Worm (Caenorhabditis elegans): ENCODE measurements around the gene zip-6.
"Not testable (repeated sequence)": the region's sequence is repeated elsewhere in the genome, so short reads cannot be mapped to it uniquely, and the experiment has no call there.

zip-6 gene

DNA sequence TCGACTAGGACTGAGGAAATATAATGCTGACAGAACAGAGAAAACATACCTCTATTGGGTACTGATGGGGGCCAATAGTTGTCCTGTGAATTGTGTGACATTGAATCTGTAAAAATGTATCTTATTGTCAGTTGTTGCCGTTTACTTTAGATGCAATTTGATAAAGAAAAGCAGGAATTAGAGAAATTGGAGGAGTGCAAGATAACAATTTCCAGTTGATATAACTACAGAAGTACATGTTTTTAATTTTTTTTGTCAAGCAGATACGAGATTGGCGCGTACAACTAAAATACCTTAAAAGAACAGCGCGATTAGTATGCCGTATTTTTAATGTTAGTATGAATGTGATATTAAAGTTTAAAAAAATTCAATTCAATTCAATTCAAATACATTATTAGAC lies at the start of gene zip-6:
TSS of gene zip-6 (minus strand) at position 101 of the 400 bp plus-strand sequence.
- no peak for TF ChIP-seq nfya-1 (tag; optimal IDR thresholded peaks at IDR 0.05; ENCODE audit: insufficient read depth)
- no peak for TF ChIP-seq fkh-10 (GFP tag; optimal IDR thresholded peaks at IDR 0.05)
- TF ChIP-seq mdl-1 (tag; optimal IDR thresholded peaks at IDR 0.05), result no peak
- TF ChIP-seq unc-39 (tag; optimal IDR thresholded peaks at IDR 0.05), result no peak
- TF ChIP-seq tbx-2 (tag; optimal IDR thresholded peaks at IDR 0.05), result no peak
- no peak for TF ChIP-seq eor-1 (tag; optimal IDR thresholded peaks at IDR 0.05)
- TF ChIP-seq ama-1 (optimal IDR thresholded peaks at IDR 0.05), result no peak
- TF ChIP-seq nhr-237 (tag; optimal IDR thresholded peaks at IDR 0.05), result no peak
- TF ChIP-seq nhr-12 (tag; optimal IDR thresholded peaks at IDR 0.05), result no peak
- TF ChIP-seq ceh-28 (tag; optimal IDR thresholded peaks at IDR 0.05), result no peak
- TF ChIP-seq nhr-43 (tag; optimal IDR thresholded peaks at IDR 0.05; ENCODE audit: poor library complexity, severe bottlenecking), result no peak
- no peak for TF ChIP-seq skn-1 (tag; optimal IDR thresholded peaks at IDR 0.05)
- no peak for TF ChIP-seq lin-39 (tag; optimal IDR thresholded peaks at IDR 0.05)
- no peak for TF ChIP-seq mml-1 (tag; optimal IDR thresholded peaks at IDR 0.05)
- no peak for TF ChIP-seq nhr-11 (tag; optimal IDR thresholded peaks at IDR 0.05)

DNA sequence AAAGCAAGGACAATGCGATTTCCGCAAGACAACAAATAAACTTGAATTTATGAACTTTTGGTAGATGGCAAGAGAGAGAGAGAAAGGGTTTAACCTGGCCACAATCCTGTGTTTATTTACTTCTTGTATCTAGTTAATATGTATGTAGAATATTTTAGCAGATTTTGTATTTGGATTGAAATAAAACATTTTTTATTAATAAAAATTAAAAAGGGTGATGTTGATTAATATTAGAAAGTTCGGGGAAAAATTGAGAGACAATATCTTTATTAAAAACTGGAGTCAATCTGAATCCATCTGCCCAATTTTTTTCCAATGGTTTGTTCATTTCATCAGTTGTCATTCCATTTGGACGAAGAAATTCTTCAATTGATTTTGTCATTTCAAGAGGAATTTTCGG lies 48.2 kb upstream of the zip-6 start, which contains the start of gene col-127:
TSS of gene col-127 (minus strand) at position 101 of the 400 bp plus-strand sequence.
- no peak for TF ChIP-seq fkh-2 (tag; optimal IDR thresholded peaks at IDR 0.05)
- TF ChIP-seq skn-1 (tag; optimal IDR thresholded peaks at IDR 0.05), result no peak
- no peak for TF ChIP-seq tbx-2 (tag; optimal IDR thresholded peaks at IDR 0.05)
- no peak for TF ChIP-seq nhr-12 (tag; optimal IDR thresholded peaks at IDR 0.05)
- TF ChIP-seq zag-1 (tag; optimal IDR thresholded peaks at IDR 0.05), result no peak
- TF ChIP-seq fos-1 (tag; optimal IDR thresholded peaks at IDR 0.05), result no peak
- TF ChIP-seq daf-12 (tag; optimal IDR thresholded peaks at IDR 0.05), result no peak
- no peak for TF ChIP-seq R02D3.7 (tag; optimal IDR thresholded peaks at IDR 0.05)
- TF ChIP-seq ztf-4 (tag; optimal IDR thresholded peaks at IDR 0.05), result no peak
- no peak for TF ChIP-seq nhr-76 (tag; optimal IDR thresholded peaks at IDR 0.05)

DNA sequence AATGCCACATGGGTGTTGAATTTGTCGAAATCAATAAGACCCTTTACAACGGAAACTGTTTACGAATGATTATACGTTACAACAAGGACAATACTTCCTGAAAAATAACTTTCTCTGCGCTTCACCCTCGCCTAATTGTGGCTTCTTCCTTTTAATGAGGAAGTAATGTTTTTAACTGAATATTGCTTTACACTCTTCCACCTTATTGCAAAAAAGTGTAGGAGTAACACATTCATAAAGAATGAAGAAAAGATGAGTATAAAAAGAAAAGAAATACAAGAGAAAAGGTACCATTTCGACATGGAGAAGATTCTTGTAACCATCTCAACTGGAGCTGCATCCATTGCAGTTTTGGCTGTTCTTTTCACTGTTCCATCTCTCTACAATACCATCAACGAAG lies 45.2 kb upstream of the zip-6 start, which contains the start of gene col-126:
TSS of gene col-126 (plus strand) at position 301 of the 400 bp plus-strand sequence.
- not testable (repeated sequence) for TF ChIP-seq ceh-16, eor-1, nhr-25 (tag; optimal IDR thresholded peaks at IDR 0.05)

DNA sequence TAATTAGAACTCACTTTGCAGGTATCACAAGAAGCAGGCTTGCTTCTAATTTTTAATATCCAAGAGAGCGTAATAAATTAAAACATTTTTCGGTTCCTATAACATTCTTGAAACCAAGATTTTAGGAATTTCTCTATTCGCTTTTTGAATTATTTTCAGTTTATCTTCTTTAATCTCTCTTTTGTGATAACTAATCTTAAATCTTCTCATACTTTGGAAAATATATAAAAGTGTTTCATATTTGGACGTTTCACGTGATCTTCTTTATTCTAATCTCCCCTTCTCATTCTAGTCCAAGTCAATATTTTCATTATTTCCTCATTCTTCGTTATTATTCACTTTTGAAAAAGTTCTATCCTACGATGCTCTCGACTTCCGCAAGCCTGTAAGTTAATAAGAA lies 43.6 kb upstream of the zip-6 start, which contains the start of gene F54D1.1:
TSS of gene F54D1.1 (plus strand) at position 301 of the 400 bp plus-strand sequence.
- no peak for TF ChIP-seq ceh-16 (tag; optimal IDR thresholded peaks at IDR 0.05)
- TF ChIP-seq lin-15B (tag; optimal IDR thresholded peaks at IDR 0.05), result no peak
- TF ChIP-seq lsy-12 (tag; optimal IDR thresholded peaks at IDR 0.05), result no peak
- no peak for TF ChIP-seq elt-1 (tag; optimal IDR thresholded peaks at IDR 0.05)
- TF ChIP-seq sea-2 (GFP tag; optimal IDR thresholded peaks at IDR 0.05), result no peak
- no peak for TF ChIP-seq R02D3.7 (tag; optimal IDR thresholded peaks at IDR 0.05)
- TF ChIP-seq nhr-11 (tag; optimal IDR thresholded peaks at IDR 0.05), result no peak
- no peak for TF ChIP-seq skn-1 (tag; optimal IDR thresholded peaks at IDR 0.05)
- TF ChIP-seq mml-1 (tag; optimal IDR thresholded peaks at IDR 0.05), result no peak
- TF ChIP-seq ceh-28 (tag; optimal IDR thresholded peaks at IDR 0.05), result no peak
- TF ChIP-seq unc-62 (GFP tag; optimal IDR thresholded peaks at IDR 0.05), result no peak
- TF ChIP-seq mdl-1 (tag; optimal IDR thresholded peaks at IDR 0.05), result no peak
- no peak for TF ChIP-seq snpc-4 (tag; optimal IDR thresholded peaks at IDR 0.05)

DNA sequence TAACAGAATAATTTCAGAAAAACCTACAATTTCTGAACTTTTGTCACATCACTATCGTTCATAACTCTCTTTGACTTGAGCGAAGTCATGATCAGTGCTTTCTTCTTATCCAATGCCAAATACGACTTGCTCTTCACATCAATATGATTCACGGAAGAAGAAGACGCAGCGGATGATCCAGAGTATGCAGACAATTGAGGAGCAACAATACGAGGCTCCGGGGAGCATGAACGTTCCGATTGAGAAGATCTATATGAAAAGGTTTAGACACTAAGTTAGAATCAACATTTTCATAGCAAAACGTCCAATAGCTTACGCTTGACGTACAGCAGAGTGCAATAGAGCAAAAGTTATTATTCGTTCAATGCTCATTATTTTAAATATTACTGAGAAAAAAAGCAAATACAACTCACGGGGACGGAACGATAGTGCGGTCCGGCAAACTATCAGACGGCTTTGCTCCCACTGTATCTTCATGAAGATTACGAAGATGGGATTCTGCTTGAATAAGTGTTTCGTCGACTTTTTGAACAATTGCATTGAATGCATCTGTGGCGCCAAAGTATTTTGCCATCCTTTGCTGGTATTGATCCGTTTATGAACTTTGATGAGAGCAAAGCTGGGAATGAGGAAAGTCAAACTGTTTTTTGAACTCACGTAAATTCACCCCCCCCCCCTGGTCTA lies 42.7 kb upstream of the zip-6 start, which contains the start of gene C05C12.5:
TSS of gene C05C12.5 (minus strand) at position 642 of the 684 bp plus-strand sequence.
- TF ChIP-seq ZK546.5 (tag; optimal IDR thresholded peaks at IDR 0.05), result no peak
- no peak for TF ChIP-seq elt-3 (tag; optimal IDR thresholded peaks at IDR 0.05)
- no peak for TF ChIP-seq nhr-11 (tag; optimal IDR thresholded peaks at IDR 0.05)
- no peak for TF ChIP-seq pqm-1 (tag; optimal IDR thresholded peaks at IDR 0.05)
- TF ChIP-seq nhr-28 (tag; optimal IDR thresholded peaks at IDR 0.05), result no peak
- TF ChIP-seq fkh-10 (GFP tag; optimal IDR thresholded peaks at IDR 0.05), result no peak
- no peak for TF ChIP-seq fos-1 (tag; optimal IDR thresholded peaks at IDR 0.05)
- TF ChIP-seq nfya-1 (tag; optimal IDR thresholded peaks at IDR 0.05; ENCODE audit: insufficient read depth), result no peak
- TF ChIP-seq tbx-2 (tag; optimal IDR thresholded peaks at IDR 0.05), result no peak
- TF ChIP-seq snpc-4 (tag; optimal IDR thresholded peaks at IDR 0.05), result no peak
- no peak for TF ChIP-seq ama-1 (optimal IDR thresholded peaks at IDR 0.05)
- no peak for TF ChIP-seq eor-1 (tag; optimal IDR thresholded peaks at IDR 0.05)
- TF ChIP-seq pha-4 (tag; optimal IDR thresholded peaks at IDR 0.05), result no peak
- TF ChIP-seq nhr-237 (tag; optimal IDR thresholded peaks at IDR 0.05), result no peak
- TF ChIP-seq elt-1 (tag; optimal IDR thresholded peaks at IDR 0.05), result no peak
- no peak for TF ChIP-seq egl-27 (tag; optimal IDR thresholded peaks at IDR 0.05)
- TF ChIP-seq nhr-23 (tag; optimal IDR thresholded peaks at IDR 0.05), result no peak
- no peak for TF ChIP-seq aly-2 (tag; optimal IDR thresholded peaks at IDR 0.05)
- TF ChIP-seq elt-2 (tag; optimal IDR thresholded peaks at IDR 0.05), result no peak

All from whole organism, L3 larva.